Worm (Caenorhabditis elegans) whole organism, late embryonic: Measurements from ENCODE around the gene sodh-2.

Experiments
- C38D4.7 ChIP-seq: fragments of 200-800 bp; sonication (Bioruptor generic); optimal IDR thresholded peaks from 2 replicates; lab custom pipeline; 2018; ENCODE audit warnings: mild to moderate bottlenecking, missing genetic modification characterization, moderate library complexity, missing compliant biosample characterization
- F13H6.1 ChIP-seq: sonication (generic microtip); optimal IDR thresholded peaks from 2 replicates; lab custom pipeline; 2016; ENCODE audit warnings: missing genetic modification characterization, missing compliant biosample characterization
- K02D7.2 ChIP-seq: sonication (generic microtip); optimal IDR thresholded peaks from 2 replicates; lab custom pipeline; 2017; ENCODE audit warnings: mild to moderate bottlenecking, missing genetic modification characterization, missing compliant biosample characterization
- T23F11.4 ChIP-seq: fragments of 200-800 bp; sonication (Bioruptor generic); optimal IDR thresholded peaks from 2 replicates; lab custom pipeline; 2018; ENCODE audit warnings: mild to moderate bottlenecking, missing genetic modification characterization, missing compliant biosample characterization
- ceh-18 ChIP-seq: sonication (generic microtip); optimal IDR thresholded peaks from 2 replicates; lab custom pipeline; 2016; ENCODE audit warnings: missing genetic modification characterization, missing compliant biosample characterization
- ceh-22 ChIP-seq: sonication (generic microtip); optimal IDR thresholded peaks from 2 replicates; lab custom pipeline; 2017; ENCODE audit warnings: missing biosample characterization, missing genetic modification characterization
- ceh-31 ChIP-seq: sonication (generic microtip); optimal IDR thresholded peaks from 2 replicates; lab custom pipeline; 2016; ENCODE audit warnings: missing genetic modification characterization, missing compliant biosample characterization
- ceh-34 ChIP-seq: sonication (generic microtip); optimal IDR thresholded peaks from 2 replicates; lab custom pipeline; 2016; ENCODE audit warnings: mild to moderate bottlenecking, missing genetic modification characterization, missing compliant biosample characterization
- ceh-45 ChIP-seq: fragments of 200-800 bp; sonication (Bioruptor generic); IDR thresholded peaks from 2 replicates; pipeline ENCODE4 v1.3.6; 2022; ENCODE audit warnings: missing genetic modification reagents, missing genetic modification characterization, missing compliant biosample characterization
- ceh-6 ChIP-seq: fragments of 200-800 bp; sonication (Bioruptor generic); optimal IDR thresholded peaks from 2 replicates; lab custom pipeline; 2018; ENCODE audit warnings: mild to moderate bottlenecking, missing genetic modification characterization, missing compliant biosample characterization
- che-1 ChIP-seq: sonication (generic microtip); optimal IDR thresholded peaks from 2 replicates; lab custom pipeline; 2016; ENCODE audit warnings: mild to moderate bottlenecking, missing genetic modification characterization, missing compliant biosample characterization
- dmd-4 ChIP-seq: sonication (generic microtip); optimal IDR thresholded peaks from 2 replicates; lab custom pipeline; 2016; ENCODE audit warnings: borderline replicate concordance, missing genetic modification characterization, missing compliant biosample characterization
- dve-1 ChIP-seq: sonication (generic microtip); optimal IDR thresholded peaks from 2 replicates; lab custom pipeline; 2017; ENCODE audit warnings: antibody characterized with exemption, mild to moderate bottlenecking, missing genetic modification characterization, missing compliant biosample characterization
- elt-2 ChIP-seq: sonication (generic microtip); optimal IDR thresholded peaks from 2 replicates; lab custom pipeline; 2016; ENCODE audit warnings: missing genetic modification reagents, missing genetic modification characterization, missing compliant biosample characterization
- ets-4 ChIP-seq: sonication (generic microtip); optimal IDR thresholded peaks from 2 replicates; lab custom pipeline; 2016; ENCODE audit warnings: missing genetic modification characterization, missing compliant biosample characterization
- fkh-6 ChIP-seq: sonication (generic microtip); optimal IDR thresholded peaks from 2 replicates; lab custom pipeline; 2016; ENCODE audit warnings: missing genetic modification characterization, missing compliant biosample characterization
- lin-11 ChIP-seq: fragments of 200-800 bp; sonication (Bioruptor generic); optimal IDR thresholded peaks from 2 replicates; lab custom pipeline; 2018; ENCODE audit warnings: mild to moderate bottlenecking, missing genetic modification characterization, missing compliant biosample characterization
- nfya-1 ChIP-seq: sonication (generic microtip); optimal IDR thresholded peaks from 2 replicates; lab custom pipeline; 2017; ENCODE audit warnings: missing genetic modification characterization, mild to moderate bottlenecking, missing compliant biosample characterization, antibody characterized with exemption, moderate library complexity
- nhr-232 ChIP-seq: sonication (generic microtip); optimal IDR thresholded peaks from 2 replicates; lab custom pipeline; 2016; ENCODE audit warnings: missing genetic modification characterization, missing compliant biosample characterization
- npax-4 ChIP-seq: sonication (generic microtip); optimal IDR thresholded peaks from 2 replicates; lab custom pipeline; 2016; ENCODE audit warnings: missing genetic modification characterization, missing compliant biosample characterization
- pag-3 ChIP-seq: sonication (generic microtip); optimal IDR thresholded peaks from 2 replicates; lab custom pipeline; 2016; ENCODE audit warnings: missing compliant biosample characterization, missing genetic modification characterization, borderline replicate concordance
- pat-9 ChIP-seq: fragments of 200-800 bp; sonication (Bioruptor generic); optimal IDR thresholded peaks from 2 replicates; lab custom pipeline; 2018; ENCODE audit warnings: mild to moderate bottlenecking, missing genetic modification characterization, moderate library complexity, missing compliant biosample characterization
- pha-4 ChIP-seq: fragments of 150-350 bp; optimal IDR thresholded peaks from 2 replicates; lab custom pipeline; 2018; ENCODE audit warnings: missing biosample characterization, missing genetic modification reagents, missing genetic modification characterization
- ref-2 ChIP-seq: sonication (generic microtip); optimal IDR thresholded peaks from 2 replicates; lab custom pipeline; 2016; ENCODE audit warnings: missing genetic modification characterization, missing compliant biosample characterization
- rnt-1 ChIP-seq: sonication (generic microtip); optimal IDR thresholded peaks from 2 replicates; lab custom pipeline; 2016; ENCODE audit warnings: missing genetic modification characterization, missing compliant biosample characterization
- sdc-2 ChIP-seq: sonication (generic microtip); optimal IDR thresholded peaks from 2 replicates; lab custom pipeline; 2016; ENCODE audit warnings: missing genotype, missing genetic modification characterization, missing compliant biosample characterization
- sox-2 ChIP-seq: fragments of 200-800 bp; sonication (Bioruptor generic); IDR thresholded peaks from 2 replicates; pipeline ENCODE4 v1.3.6; 2022; ENCODE audit warnings: missing genetic modification reagents, missing genetic modification characterization, missing compliant biosample characterization
- syd-9 ChIP-seq: sonication (generic microtip); optimal IDR thresholded peaks from 2 replicates; lab custom pipeline; 2016; ENCODE audit warnings: mild to moderate bottlenecking, missing genetic modification characterization, moderate library complexity, missing compliant biosample characterization
- tbx-7 ChIP-seq: sonication (generic microtip); optimal IDR thresholded peaks from 2 replicates; lab custom pipeline; 2016; ENCODE audit warnings: missing genotype, missing genetic modification characterization, missing compliant biosample characterization
- ttx-3 ChIP-seq: sonication (generic microtip); optimal IDR thresholded peaks from 2 replicates; lab custom pipeline; 2016; ENCODE audit warnings: missing genetic modification reagents, missing genetic modification characterization, missing compliant biosample characterization
- unc-3 ChIP-seq, 2 experiments: fragments of 200-800 bp in 1 of 2; sonication (Bioruptor generic) in 1 of 2; sonication (generic microtip) in 1 of 2; conservative IDR thresholded peaks in 1 of 2; optimal IDR thresholded peaks in 1 of 2; 2 replicates each; pipeline versions ENCODE4 v1.3.6 to Lab custom; 2016 to 2022; ENCODE audit warnings: missing compliant biosample characterization in 2 of 2, missing genetic modification characterization in 2 of 2, missing genetic modification reagents in 1 of 2
- unc-55 ChIP-seq: sonication (generic microtip); optimal IDR thresholded peaks from 2 replicates; lab custom pipeline; 2017; ENCODE audit warnings: missing biosample characterization, missing genetic modification reagents, missing genetic modification characterization
- ztf-16 ChIP-seq: sonication (generic microtip); optimal IDR thresholded peaks from 2 replicates; lab custom pipeline; 2017; ENCODE audit warnings: missing genetic modification characterization, missing compliant biosample characterization

Gene sodh-2

DNA sequence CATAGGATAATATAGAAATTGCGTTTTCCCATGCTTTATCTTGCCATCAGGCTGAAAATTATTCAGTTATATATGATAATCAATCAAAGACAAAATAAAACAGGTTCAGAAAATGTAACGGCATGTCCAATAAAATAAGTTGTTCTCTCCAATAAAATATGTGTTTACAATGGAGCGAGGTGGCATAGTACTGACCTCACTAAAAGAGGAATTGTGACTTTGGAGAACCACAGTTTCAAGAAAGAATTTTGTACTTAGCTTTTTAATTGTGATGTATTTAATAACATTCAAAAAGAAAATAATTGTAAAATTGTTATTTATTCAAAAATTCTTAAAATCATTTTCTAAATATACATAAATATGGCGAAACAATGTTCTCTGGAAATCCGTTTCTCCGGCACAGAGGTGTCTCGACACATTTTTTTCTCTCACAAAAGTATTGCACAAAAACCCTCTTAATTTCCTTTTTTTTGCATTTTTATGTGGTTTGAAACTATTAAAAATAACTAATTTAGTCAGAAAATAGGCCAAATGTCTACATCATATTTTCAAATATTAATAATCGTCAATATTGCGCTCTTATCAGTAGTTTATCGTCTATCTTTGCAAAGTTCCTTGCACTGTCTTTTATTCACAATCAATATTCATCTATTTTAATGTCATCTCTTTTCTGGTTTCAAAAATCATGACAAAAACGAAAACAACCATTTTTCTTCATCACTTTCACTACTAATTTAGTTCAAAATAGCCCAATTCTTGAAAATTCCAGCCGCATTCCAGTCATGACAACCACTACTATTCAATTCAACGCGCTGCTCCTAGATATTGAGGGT is 42.4 kb upstream of the sodh-2 start, which contains the start of the genes aman-2 and F58H1.3 (continued):
- no peak for TF ChIP-seq K02D7.2 (tag; lab: Kevin White, UChicago)
- no peak for TF ChIP-seq pha-4 (tag; lab: Kevin White, UChicago)
- no peak for TF ChIP-seq sdc-2 (tag; lab: Kevin White, UChicago)

DNA sequence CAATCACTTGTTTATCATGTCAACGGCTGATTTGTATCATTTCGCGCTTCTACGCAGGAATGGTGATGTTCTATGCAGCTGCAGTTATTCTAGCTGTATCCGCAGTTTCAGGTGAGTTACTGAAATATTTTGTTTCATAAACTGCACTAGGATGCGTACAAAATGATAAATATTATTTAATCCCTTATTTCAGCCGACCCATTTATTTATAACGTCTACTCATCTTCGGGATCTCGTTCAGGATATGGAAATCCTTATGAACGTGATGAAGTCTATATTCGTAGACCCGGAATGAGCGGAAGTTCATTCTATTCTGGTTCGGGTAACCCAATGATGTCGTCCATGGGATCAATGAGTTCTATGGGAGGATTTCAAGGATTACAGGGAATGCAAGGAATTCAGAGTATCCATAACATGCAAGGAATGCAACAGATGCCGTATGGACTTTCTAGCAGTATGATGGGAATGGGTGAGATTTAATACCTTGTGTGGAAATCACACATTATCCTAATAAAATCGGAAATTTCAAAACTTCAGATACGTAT is 38.1 kb upstream of the sodh-2 start, which contains the start of gene F58H1.2:
TSS of gene F58H1.2 (plus strand) at position 51 of the 545 bp plus-strand sequence.
- TF ChIP-seq ets-4 (tag; lab: Kevin White, UChicago) (no peak), F13H6.1 (no peak), C38D4.7 (GFP tag; lab: Kevin White, UChicago) (no peak), sox-2 (no peak)

DNA sequence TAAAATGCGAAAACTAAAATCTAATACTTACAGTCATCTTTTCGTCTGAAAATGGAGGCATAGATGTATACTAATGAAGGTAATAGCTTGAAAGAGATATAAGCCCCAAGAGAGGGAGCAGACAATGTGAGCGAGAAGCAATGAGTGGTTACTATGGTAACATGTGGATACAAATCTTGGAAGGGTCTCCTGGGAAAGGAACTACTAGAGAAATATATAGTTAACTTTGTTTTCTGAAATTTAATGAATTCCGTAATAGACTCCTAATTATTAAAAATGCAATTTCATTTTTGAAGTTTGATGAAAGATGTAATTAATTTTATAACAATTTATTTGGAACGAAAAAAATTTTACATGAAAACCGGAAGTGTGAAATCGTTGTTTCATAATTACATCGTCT is 36.3 kb upstream of the sodh-2 start, which contains the start of gene osm-6:
TSS of gene osm-6 (minus strand) at position 101 of the 400 bp plus-strand sequence.
- TF ChIP-seq ref-2 (no peak), ceh-34 (tag; lab: Kevin White, UChicago) (no peak), npax-4 (tag; lab: Kevin White, UChicago) (no peak), ceh-18 (tag; lab: Kevin White, UChicago) (no peak), unc-55 (no peak), pha-4 (tag; lab: Kevin White, UChicago) (no peak), dmd-4 (no peak)

DNA sequence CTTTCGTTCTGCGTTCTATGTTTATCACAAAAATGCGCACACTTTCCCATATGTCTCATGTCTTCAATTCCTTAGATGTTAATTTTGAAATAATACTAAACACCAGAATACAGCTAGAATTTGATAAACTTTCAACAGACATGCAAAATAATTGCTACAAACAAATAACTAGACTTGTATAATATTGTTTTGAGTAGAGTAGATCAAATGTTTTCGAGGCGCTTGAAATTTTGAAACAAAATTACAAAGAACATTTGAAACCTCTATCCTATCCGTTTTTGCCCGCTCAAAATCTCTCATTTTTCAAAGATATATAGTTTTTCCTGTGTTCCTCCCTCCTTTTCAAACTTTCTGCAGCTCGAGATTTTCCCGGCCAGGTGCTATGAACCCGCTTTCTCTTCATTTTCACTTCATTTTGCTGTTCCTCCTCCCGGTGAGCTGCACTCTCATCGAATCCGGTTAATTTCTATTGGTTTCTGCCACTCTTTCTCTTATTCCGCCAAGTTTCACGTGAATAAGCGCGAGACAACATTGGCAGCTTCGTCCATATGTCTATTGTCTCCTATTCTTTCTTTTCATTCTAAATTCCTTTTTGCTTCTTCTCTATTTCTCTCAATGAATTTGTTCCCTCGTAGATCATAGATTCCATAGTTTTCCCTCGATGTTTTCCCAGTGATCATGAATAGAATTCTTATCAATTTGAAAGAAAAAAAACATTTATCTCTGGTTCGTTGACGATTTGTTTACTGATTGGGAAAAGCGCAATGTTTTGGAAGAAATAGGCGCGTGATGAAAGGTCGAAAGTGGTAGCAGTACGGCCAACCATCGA is 30.9 kb upstream of the sodh-2 start:
- no peak for TF ChIP-seq pat-9 (tag; lab: Kevin White, UChicago)
- TF ChIP-seq ceh-18 (tag; lab: Kevin White, UChicago), result peak; percentile 23
- peak; percentile 45 for TF ChIP-seq ceh-31 (tag; lab: Kevin White, UChicago)
- no peak for TF ChIP-seq fkh-6
- no peak for TF ChIP-seq sox-2
- TF ChIP-seq syd-9, result no peak
- TF ChIP-seq nfya-1 (tag; lab: Kevin White, UChicago), result peak; percentile 19
- TF ChIP-seq ets-4 (tag; lab: Kevin White, UChicago), result no peak
- TF ChIP-seq rnt-1, result peak; percentile 4
- peak; percentile 18 for TF ChIP-seq unc-55
- no peak for TF ChIP-seq che-1 (tag; lab: Kevin White, UChicago)
- TF ChIP-seq lin-11 (tag; lab: Kevin White, UChicago), result no peak

DNA sequence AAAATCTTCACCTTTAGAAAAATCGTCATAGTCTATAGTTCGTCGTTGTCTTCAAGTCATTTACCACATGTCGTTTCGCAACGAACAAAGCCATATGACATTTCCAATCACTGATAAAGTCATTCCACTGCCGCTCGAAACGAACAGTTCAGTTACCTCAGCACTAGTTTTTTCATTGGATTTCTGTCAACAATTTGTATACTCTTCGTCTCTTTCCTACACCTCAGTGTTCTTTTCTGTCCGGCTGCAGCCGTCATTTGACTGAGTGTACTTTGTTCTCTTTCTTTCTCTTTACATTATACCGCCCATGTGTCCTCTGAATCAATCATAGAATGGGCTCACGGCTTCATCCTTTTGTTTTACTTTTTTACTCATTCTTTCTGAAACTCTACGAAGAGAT is 30.2 kb upstream of the sodh-2 start:
- TF ChIP-seq unc-55 (peak; percentile 55), dve-1 (tag; lab: Kevin White, UChicago) (no peak), unc-3 (GFP tag; conservative IDR thresholded peaks at IDR 0.05; lab: Robert Waterston, UW) (no peak), unc-3 (tag; optimal IDR thresholded peaks at IDR 0.05; lab: Kevin White, UChicago) (no peak)

DNA sequence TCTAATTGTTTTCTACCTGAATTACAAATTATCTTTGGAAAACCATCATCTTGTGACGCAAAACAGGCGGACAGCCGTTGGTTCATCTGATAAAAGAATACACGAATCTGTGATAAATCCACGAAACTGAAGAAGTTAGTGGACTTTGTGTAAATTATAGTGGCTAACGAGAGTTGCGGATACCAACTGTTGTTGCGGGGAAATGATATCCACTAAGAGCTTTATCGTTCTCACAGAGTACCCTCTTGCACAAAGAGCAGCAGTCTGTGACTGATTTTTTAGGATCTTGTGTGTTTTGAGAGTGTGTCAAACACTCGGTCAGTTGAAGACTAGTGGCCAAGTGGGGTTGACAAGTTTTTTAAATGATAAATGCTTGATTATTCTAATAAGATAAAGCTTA is 28.6 kb upstream of the sodh-2 start:
- no peak for TF ChIP-seq ceh-6 (GFP tag; lab: Kevin White, UChicago)
- no peak for TF ChIP-seq pha-4 (tag; lab: Kevin White, UChicago)
- TF ChIP-seq elt-2 (tag; lab: Kevin White, UChicago), result no peak
- no peak for TF ChIP-seq ttx-3 (tag; lab: Kevin White, UChicago)
- TF ChIP-seq ref-2, result no peak
- no peak for TF ChIP-seq ceh-45 (GFP tag; lab: Robert Waterston, UW)
- no peak for TF ChIP-seq tbx-7 (tag; lab: Kevin White, UChicago)
- TF ChIP-seq nfya-1 (tag; lab: Kevin White, UChicago), result no peak
- no peak for TF ChIP-seq nhr-232 (tag; lab: Kevin White, UChicago)
- TF ChIP-seq lin-11 (tag; lab: Kevin White, UChicago), result no peak
- TF ChIP-seq ztf-16 (tag; lab: Kevin White, UChicago), result no peak
- no peak for TF ChIP-seq pag-3 (tag; lab: Kevin White, UChicago)
- TF ChIP-seq F13H6.1, result no peak
- TF ChIP-seq T23F11.4 (GFP tag; lab: Kevin White, UChicago), result no peak
- no peak for TF ChIP-seq npax-4 (tag; lab: Kevin White, UChicago)
- TF ChIP-seq ceh-22 (tag; lab: Kevin White, UChicago), result no peak
- no peak for TF ChIP-seq K02D7.2 (tag; lab: Kevin White, UChicago)
- no peak for TF ChIP-seq rnt-1
